Worm (Caenorhabditis elegans) whole organism, L4 larva: ENCODE measurements around the gene srx-86.

Experiments used
- D1046.2 ChIP-seq: fragments of 200-800 bp; sonication (Bioruptor generic); IDR thresholded peaks from 2 replicates; pipeline ENCODE4 v1.3.6; 2022; ENCODE audit warnings: missing genetic modification characterization, missing compliant biosample characterization
- T26A8.4 ChIP-seq: fragments of 200-800 bp; sonication (Bioruptor generic); IDR thresholded peaks from 2 replicates; pipeline ENCODE4 v1.3.6; 2022; ENCODE audit warnings: missing genetic modification characterization, missing compliant biosample characterization
- Y5F2A.4 ChIP-seq: fragments of 200-800 bp; sonication (Bioruptor generic); optimal IDR thresholded peaks from 2 replicates; lab custom pipeline; 2018; ENCODE audit warnings: mild to moderate bottlenecking, missing genetic modification characterization, missing compliant biosample characterization
- aha-1 ChIP-seq: fragments of 150-350 bp; peaks from one replicate; lab custom pipeline; 2014; ENCODE audit warnings: missing biosample characterization, missing genetic modification characterization
- ceh-82 ChIP-seq: sonication (generic microtip); optimal IDR thresholded peaks from 2 replicates; lab custom pipeline; 2017; ENCODE audit warnings: missing biosample characterization, missing genetic modification characterization
- egl-43 ChIP-seq: fragments of 200-800 bp; sonication (Bioruptor generic); IDR thresholded peaks from 2 replicates; pipeline ENCODE4 v1.3.6; 2022; ENCODE audit warnings: missing genetic modification reagents, missing genetic modification characterization, missing compliant biosample characterization
- nhr-111 ChIP-seq: fragments of 200-800 bp; sonication (Bioruptor generic); optimal IDR thresholded peaks from 2 replicates; lab custom pipeline; 2018; ENCODE audit warnings: mild to moderate bottlenecking, missing genetic modification characterization, missing compliant biosample characterization
- nhr-237 ChIP-seq: sonication (generic microtip); optimal IDR thresholded peaks from 2 replicates; lab custom pipeline; 2017; ENCODE audit warnings: missing biosample characterization, missing genetic modification characterization
- nhr-25 ChIP-seq: sonication (generic microtip); optimal IDR thresholded peaks from 2 replicates; lab custom pipeline; 2017; ENCODE audit warnings: missing genetic modification characterization, mild to moderate bottlenecking, missing compliant biosample characterization, antibody characterized with exemption, moderate library complexity, borderline replicate concordance; ENCODE audit not compliant: insufficient read depth
- nhr-42 ChIP-seq: fragments of 200-800 bp; sonication (Bioruptor generic); IDR thresholded peaks from 2 replicates; pipeline ENCODE4 v1.3.6; 2022; ENCODE audit warnings: missing genetic modification characterization, missing compliant biosample characterization
- nhr-48 ChIP-seq: sonication (generic microtip); optimal IDR thresholded peaks from 2 replicates; lab custom pipeline; 2016; ENCODE audit warnings: mild to moderate bottlenecking, missing genetic modification characterization, missing compliant biosample characterization
- pha-4 ChIP-seq, 2 experiments: fragments of 150-350 bp in 1 of 2; fragments of 200-800 bp in 1 of 2; sonication (Bioruptor generic) in 1 of 2; IDR thresholded peaks in 1 of 2; optimal IDR thresholded peaks in 1 of 2; 2 replicates each; pipeline versions ENCODE4 v1.3.6 to Lab custom; 2014 to 2022; ENCODE audit warnings: missing genetic modification characterization in 2 of 2, missing genetic modification reagents in 2 of 2, missing biosample characterization in 1 of 2, missing compliant biosample characterization in 1 of 2
- snpc-4 ChIP-seq: fragments of 150-350 bp; optimal IDR thresholded peaks from 2 replicates; lab custom pipeline; 2014; ENCODE audit warnings: missing biosample characterization, missing genetic modification characterization
- spr-3 ChIP-seq: fragments of 200-800 bp; sonication (Bioruptor generic); optimal IDR thresholded peaks from 2 replicates; lab custom pipeline; 2018; ENCODE audit warnings: mild to moderate bottlenecking, missing genetic modification characterization, missing compliant biosample characterization
- tra-1 ChIP-seq: fragments of 200-800 bp; sonication (Bioruptor generic); IDR thresholded peaks from 2 replicates; pipeline ENCODE4 v1.3.6; 2022; ENCODE audit warnings: missing genetic modification reagents, missing genetic modification characterization, missing compliant biosample characterization
- vab-7 ChIP-seq: fragments of 200-800 bp; sonication (Bioruptor generic); IDR thresholded peaks from 2 replicates; pipeline ENCODE4 v1.3.6; 2022; ENCODE audit warnings: missing genetic modification reagents, missing genetic modification characterization, missing compliant biosample characterization

Gene srx-86

DNA sequence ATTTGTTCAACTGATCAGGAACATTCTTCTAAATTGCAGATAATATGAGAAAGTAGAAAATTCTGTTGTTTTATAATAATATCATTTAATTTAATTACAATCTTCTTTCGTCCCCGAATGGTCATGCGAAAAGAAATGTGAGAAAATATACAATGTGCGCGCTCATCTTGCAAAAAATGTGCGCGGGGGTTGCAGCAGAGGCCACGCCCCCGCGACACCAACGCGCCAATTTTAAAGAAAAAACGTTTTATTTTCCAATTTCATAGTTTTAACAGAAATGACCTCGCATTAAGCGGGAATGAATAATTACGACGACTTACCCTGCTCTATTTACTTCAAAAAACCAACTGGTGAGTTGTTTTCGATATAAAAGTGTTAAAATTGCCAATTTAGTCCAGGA, 47.7 kb downstream of the srx-86 start, which contains the start of gene sas-5 (continued):
- TF ChIP-seq T26A8.4 (GFP tag; lab: Robert Waterston, UW) (no peak; the same call in 1 of the 2 replicates), vab-7 (GFP tag; lab: Robert Waterston, UW) (no peak; the same call in 1 of the 2 replicates)

- TF ChIP-seq spr-3 (no peak), D1046.2 (no peak), tra-1 (GFP tag; lab: Robert Waterston, UW) (no peak), Y5F2A.4 (GFP tag; lab: Kevin White, UChicago) (no peak), snpc-4 (tag; lab: Kevin White, UChicago) (no peak), aha-1 (tag; lab: Kevin White, UChicago) (no peak), nhr-48 (no peak), ceh-82 (tag; lab: Kevin White, UChicago) (no peak), pha-4 (GFP tag; IDR thresholded peaks at IDR 0.05; lab: Robert Waterston, UW) (no peak), pha-4 (tag; optimal IDR thresholded peaks at IDR 0.05; lab: Kevin White, UChicago) (no peak), egl-43 (GFP tag; lab: Robert Waterston, UW) (no peak), nhr-111 (GFP tag; lab: Kevin White, UChicago) (no peak), nhr-237 (tag; lab: Kevin White, UChicago) (no peak), nhr-42 (GFP tag; lab: Robert Waterston, UW) (no peak), nhr-25 (tag; lab: Kevin White, UChicago) (no peak)
Measured at ce11 chrV:11613007-11613406, 50.3 kb downstream of the srx-86 start, which contains the start of gene tag-290. TSS of gene tag-290 (plus strand) at chrV:11613307.
